Fruit fly (Drosophila melanogaster): ENCODE results near the gene mus201.

DNA sequence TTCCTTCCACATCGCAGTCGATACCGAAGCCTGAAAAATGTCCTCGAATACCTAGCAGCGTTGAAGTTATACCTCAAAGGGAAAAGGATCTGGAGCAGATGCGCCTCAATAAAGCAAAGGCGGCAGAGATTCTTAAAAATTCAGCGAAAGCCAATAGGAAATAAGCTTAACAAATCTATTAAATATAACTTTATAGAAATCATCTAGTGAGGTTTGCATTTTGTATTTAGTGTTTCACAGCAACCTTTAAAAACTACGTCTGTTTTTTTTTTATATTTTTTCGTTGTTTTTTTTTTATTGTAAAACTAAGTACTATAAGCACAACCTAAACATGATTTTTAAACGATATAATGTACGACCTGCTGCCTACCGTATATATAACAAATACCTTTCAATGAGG, 4.2 kb downstream of the mus201 start, which contains the start of gene CG31897:
- no peak for TF ChIP-seq pan (optimal IDR thresholded peaks at IDR 0.05)
- TF ChIP-seq CrebA (GFP tag; optimal IDR thresholded peaks at IDR 0.05; ENCODE audit: borderline replicate concordance), result no peak
- TF ChIP-seq Myc (optimal IDR thresholded peaks at IDR 0.05), result no peak
